Fruit fly (Drosophila melanogaster) whole organism, embryonic: ENCODE data around the gene CG46506.
"Not testable (repeated sequence)": the region's sequence is repeated elsewhere in the genome, so short reads cannot be mapped to it uniquely, and the experiment has no call there.

Experiments
- CG33557 ChIP-seq: fragments of 200-800 bp; sonication (Bioruptor generic); optimal IDR thresholded peaks from 2 replicates; lab custom pipeline; 2019; ENCODE audit warnings: missing biosample characterization, mild to moderate bottlenecking, missing genetic modification characterization, moderate library complexity
- CG9876 ChIP-seq: fragments of 200-800 bp; sonication (Bioruptor generic); optimal IDR thresholded peaks from 2 replicates; lab custom pipeline; 2016; ENCODE audit warnings: missing biosample characterization, missing genetic modification characterization
- Gug ChIP-seq: fragments of 200-800 bp; sonication (Bioruptor generic); IDR thresholded peaks from 4 replicates; pipeline ENCODE4 v1.3.6; 2022; ENCODE audit warnings: missing biosample characterization, missing genetic modification characterization
- chinmo ChIP-seq: fragments of 200-800 bp; sonication (Bioruptor generic); IDR thresholded peaks from 4 replicates; pipeline ENCODE4 v1.3.6; 2022; ENCODE audit warnings: missing biosample characterization, missing genetic modification characterization; ENCODE audit not compliant: partially characterized antibody
- lilli ChIP-seq: fragments of 200-800 bp; sonication (Bioruptor generic); optimal IDR thresholded peaks from 3 replicates; lab custom pipeline; 2016; ENCODE audit warnings: missing biosample characterization, missing genetic modification characterization
- row ChIP-seq: fragments of 200-800 bp; sonication (Bioruptor generic); IDR thresholded peaks from 3 replicates; pipeline ENCODE4 v1.3.6; 2022; ENCODE audit warnings: missing biosample characterization, missing genetic modification characterization

DNA sequence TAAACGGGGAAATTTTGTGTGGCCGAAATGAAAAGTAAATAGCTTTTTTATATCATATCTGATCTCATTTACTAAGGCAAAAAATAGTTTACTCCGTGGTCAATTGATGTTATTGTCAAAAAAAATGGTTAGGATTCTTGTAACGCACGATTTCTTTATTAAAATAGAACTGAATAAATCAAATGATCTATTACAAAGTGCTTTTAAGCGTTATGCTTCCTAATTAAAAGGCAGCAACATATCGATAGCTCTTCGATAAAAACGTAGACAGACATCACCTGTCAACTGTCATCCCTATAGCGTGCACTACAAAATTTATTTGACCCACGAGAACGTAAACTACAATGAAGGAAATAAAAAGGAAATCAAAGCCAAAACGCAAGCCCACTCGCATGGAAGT lies 39.2 kb downstream of the CG46506 start, which contains the start of gene CG46514:
- not testable (repeated sequence) for TF ChIP-seq CG9876 (GFP tag; lab: Kevin White, UChicago); lilli; chinmo (GFP tag; lab: Robert Waterston, UW); row (GFP tag; lab: Robert Waterston, UW); CG33557 (GFP tag; lab: Kevin White, UChicago); Gug (GFP tag; lab: Robert Waterston, UW)
